Worm (Caenorhabditis elegans): ENCODE results near the gene F11D11.12.

- TF ChIP-seq ama-1 (optimal IDR thresholded peaks at IDR 0.05) (no peak), scrt-1 (GFP tag; IDR thresholded peaks at IDR 0.05) (no peak), tbx-11 (GFP tag; IDR thresholded peaks at IDR 0.05) (0 out of 2 replicates have a peak, but pooled peaks have one; percentile 58), ets-7 (tag; optimal IDR thresholded peaks at IDR 0.05) (no peak), B0310.2 (tag; optimal IDR thresholded peaks at IDR 0.05) (no peak), tra-4 (tag; optimal IDR thresholded peaks at IDR 0.05) (no peak), aly-1 (tag; optimal IDR thresholded peaks at IDR 0.05) (no peak), ceh-13 (GFP tag; optimal IDR thresholded peaks at IDR 0.05) (peak; percentile 72), hmg-4 (GFP tag; optimal IDR thresholded peaks at IDR 0.05) (peak; percentile 23), tbx-37 (GFP tag; conservative IDR thresholded peaks at IDR 0.05) (no peak), pes-1 (GFP tag; IDR thresholded peaks at IDR 0.05) (no peak)
These were observed 26.9 kb downstream of the F11D11.12 start for ce11 chrV:18723604-18724003.

All from whole organism, early embryonic.